Fruit fly (Drosophila melanogaster): ENCODE results near the gene Blm.

Gene Blm

DNA sequence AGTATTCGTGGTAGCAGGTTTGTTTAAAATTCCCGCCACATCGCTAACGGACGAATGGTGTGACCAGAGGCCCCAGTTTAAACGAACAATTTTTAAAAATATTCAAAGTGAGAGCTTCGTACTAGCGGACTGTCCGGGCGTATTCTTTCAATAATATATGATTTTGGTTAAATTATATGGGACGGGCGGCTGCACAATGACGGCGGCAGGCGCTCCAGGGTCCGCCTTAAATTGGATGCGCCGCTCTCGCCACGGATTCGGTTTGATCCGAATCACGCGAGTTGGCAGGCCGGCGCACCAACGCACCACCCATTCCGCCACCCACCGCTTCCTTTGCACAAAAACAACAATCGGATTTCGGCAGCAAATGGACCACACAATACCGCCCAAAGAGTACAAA is 6.2 kb downstream of the Blm start, which contains the start of gene CG14721:
Gene CG14721 (plus strand): TSS at position 111 of the 400 bp plus-strand sequence.
- TF ChIP-seq CTCF (optimal IDR thresholded peaks at IDR 0.05) (no peak), CG8478 (optimal IDR thresholded peaks at IDR 0.05) (no peak)

DNA sequence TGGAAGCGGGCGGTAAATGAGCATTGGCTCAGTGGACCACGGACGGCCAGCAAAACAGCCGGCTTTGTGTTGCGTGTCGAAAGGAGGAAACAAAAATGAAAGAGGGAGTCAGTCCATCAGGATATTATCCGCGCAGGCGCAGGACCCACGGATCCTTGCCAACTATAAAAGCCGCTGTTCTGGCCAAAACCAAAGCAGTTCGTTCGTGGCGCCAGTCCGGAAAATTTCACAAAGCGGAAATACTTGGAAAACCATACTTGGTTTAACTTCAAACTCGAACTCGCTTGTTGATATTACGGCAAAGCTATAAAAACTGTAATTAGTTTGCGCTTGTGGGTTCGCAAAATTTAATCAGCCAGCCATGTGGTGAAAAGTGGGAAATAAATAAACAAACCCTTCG is 20.0 kb downstream of the Blm start, which contains the start of gene CG12594:
Gene CG12594 (plus strand): TSS at position 142 of the 400 bp plus-strand sequence.
- TF ChIP-seq CG8478 (optimal IDR thresholded peaks at IDR 0.05) (no peak), CTCF (optimal IDR thresholded peaks at IDR 0.05) (no peak)

DNA sequence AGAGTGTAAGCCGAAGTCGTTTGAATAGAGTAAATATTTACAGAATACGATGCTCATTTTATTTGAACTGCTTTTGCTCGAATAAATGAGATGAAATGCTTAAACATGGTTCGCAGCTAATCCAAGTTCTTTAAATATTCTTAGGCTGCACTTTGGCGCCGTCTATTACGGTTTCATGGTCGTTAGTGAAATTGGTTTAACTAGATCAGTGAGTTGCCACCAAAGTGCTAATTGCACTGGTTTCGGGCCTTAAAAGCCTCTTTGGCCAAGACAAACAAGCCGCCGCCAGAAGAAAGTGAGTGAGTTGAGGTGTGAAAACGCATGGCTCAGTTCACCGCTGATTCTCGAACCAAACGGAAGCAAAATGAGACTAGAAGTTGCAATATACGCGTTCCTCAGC is 30.2 kb downstream of the Blm start, which contains the start of gene CG14720:
Gene CG14720 (plus strand): TSS at position 301 of the 400 bp plus-strand sequence.
- no peak for TF ChIP-seq CTCF (optimal IDR thresholded peaks at IDR 0.05)
- TF ChIP-seq CG8478 (optimal IDR thresholded peaks at IDR 0.05), result no peak

DNA sequence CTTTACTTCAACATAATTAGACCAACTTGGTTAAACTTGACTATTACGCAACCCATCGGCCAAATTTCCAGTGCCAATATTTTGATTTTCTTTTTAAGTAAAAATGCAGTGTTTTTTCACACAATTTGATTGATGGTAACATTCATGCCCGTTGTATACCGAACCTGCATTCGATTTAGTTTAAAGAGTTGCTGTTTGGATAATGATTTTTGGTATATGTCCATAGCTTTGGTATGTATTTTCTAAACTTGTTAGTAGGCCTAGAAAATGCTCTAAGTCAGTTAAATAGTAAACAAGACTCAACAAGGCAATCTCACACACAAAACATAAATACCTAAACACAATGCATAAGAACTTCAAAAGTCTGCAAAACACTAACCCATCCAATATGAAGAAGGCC is 37.9 kb downstream of the Blm start, which contains the start of gene I-t:
Gene I-t (plus strand): TSS at position 301 of the 400 bp plus-strand sequence.
- TF ChIP-seq CG8478 (optimal IDR thresholded peaks at IDR 0.05) (no peak), CTCF (optimal IDR thresholded peaks at IDR 0.05) (no peak)

DNA sequence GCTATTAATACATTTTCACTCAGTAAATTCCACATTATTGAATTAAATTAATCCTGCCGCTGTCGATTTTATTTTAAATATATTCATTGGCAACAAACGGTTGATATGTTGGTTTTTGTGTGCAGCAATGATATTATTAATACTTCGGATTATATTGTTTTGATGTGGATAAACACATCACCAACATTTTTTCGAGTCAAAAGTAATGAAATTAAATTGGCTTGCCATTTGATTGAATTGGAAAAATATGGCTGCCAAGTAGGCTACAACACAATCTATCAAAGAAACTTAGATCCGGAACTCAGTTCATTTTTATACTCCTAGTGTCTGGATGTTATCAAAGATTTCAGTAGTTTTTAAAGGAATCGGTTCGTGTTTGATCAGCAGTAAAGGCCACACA is 41.3 kb downstream of the Blm start, which contains the start of gene CG14718:
Gene CG14718 (plus strand): TSS at position 301 of the 400 bp plus-strand sequence.
- TF ChIP-seq CTCF (optimal IDR thresholded peaks at IDR 0.05), result no peak

DNA sequence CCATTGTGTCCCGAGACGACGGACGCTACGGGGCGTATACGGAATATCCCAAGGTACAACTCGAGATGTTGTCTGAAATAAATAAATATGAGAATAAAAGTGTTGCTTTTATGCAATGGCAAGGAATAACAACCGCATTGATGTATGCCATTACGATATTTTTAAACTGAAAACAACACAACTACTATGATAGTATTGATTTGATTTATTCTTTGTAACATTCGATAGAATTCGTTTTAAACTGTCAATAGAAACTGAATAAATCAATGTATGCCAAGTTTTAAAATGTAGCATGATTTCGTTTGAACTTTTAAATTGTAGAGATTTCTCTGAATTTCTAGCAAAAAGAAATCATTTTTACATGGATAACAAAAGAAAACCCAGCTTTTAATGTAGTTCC is 45.4 kb downstream of the Blm start, which contains the start of gene CG14717:
Gene CG14717 (plus strand): TSS at position 301 of the 400 bp plus-strand sequence.
- TF ChIP-seq CG8478 (optimal IDR thresholded peaks at IDR 0.05) (no peak), CTCF (optimal IDR thresholded peaks at IDR 0.05) (no peak)

DNA sequence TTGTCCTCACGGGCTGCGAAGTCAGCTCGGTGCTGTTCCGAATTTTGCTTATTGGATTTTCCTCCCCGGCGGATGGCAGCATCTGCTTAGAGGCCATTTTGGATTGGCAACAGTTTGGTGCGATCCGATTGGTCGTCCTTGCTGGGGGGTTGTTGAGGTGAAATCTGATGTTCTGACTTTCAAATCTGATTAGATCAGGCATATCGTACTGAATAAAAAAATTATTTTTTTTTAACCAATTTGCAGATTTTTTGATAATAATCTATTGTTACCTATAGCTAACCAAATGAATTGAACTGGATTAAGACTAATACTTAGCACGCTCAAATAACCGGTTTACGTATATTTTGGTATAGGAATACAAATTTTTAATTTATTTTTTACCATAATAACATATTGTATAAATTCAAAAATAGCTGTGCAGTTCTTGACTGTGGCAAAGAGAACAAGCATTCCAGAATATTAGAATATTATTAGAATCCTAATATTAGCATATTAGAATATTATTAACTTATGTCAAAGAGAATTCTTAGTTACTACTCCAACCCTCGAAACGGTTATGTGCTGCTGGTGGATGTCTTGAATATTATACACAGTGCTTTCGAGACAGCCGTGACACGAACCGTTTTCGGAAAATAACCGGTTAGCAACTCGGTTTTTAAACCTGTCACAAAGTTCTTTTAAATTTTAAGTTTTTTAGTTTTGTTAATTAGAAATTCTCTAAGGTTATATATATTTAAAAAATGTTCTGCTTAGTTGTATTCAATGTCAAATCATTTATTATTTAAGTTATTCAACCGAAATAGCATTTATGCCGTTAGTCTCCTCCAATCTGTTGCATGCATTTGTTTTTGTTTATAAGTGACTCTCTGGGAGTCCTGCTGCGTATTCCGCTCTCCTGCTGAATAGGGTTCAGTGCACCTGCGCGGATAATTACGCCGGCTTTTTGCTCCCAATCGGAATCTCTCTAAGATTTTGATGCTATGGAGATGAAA is 47.0 kb downstream of the Blm start, which contains the start of gene Fer3:
Gene Fer3 (minus strand): TSS at position 1 of the 995 bp plus-strand sequence.
- TF ChIP-seq CG8478 (optimal IDR thresholded peaks at IDR 0.05), result no peak
- peak in 1 of 2 experiments; percentile 66 for TF ChIP-seq CTCF (optimal IDR thresholded peaks at IDR 0.05)

DNA sequence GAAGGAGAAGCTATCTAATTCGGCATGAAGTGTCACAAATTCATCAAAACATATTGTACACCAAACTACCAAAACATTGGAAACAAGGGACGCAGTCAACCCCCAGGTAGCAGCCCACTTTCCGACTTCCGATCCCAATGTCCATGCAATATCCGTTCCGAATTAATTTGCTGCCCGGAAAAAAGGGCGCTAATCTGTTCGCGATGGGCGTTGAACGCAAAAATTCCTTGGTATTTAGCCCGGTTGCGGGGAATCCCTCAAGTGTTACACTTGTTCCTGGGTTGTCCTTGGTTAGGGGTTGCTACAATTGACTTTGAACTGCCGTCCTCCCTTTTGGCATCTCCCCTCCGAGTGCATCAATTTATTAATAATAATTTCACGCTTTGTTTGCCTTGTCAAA is 49.1 kb downstream of the Blm start:
- TF ChIP-seq CG8478 (optimal IDR thresholded peaks at IDR 0.05), result no peak

DNA sequence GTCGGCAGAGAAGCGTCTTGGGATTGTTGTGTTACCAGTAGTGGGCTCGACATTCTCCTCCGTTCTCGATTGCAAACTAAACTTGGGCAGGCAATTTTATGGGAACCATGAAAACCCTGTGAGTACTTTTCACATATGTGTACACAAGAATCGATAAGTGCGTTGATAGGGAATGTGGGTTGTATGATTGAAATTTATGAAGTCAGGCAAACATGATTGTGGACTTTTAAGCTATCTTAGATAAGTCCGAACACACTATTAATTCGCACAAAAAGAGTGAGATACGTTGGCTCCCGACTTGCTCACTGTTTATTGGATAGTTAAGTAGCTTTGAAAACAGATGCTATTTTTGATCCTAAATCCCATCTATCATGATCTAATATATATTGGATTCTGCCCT is 49.8 kb downstream of the Blm start, which contains the start of gene CG18765:
Gene CG18765 (minus strand): TSS at position 53 of the 400 bp plus-strand sequence.
- TF ChIP-seq CTCF (optimal IDR thresholded peaks at IDR 0.05), result no peak
- no peak for TF ChIP-seq CG8478 (optimal IDR thresholded peaks at IDR 0.05)

DNA sequence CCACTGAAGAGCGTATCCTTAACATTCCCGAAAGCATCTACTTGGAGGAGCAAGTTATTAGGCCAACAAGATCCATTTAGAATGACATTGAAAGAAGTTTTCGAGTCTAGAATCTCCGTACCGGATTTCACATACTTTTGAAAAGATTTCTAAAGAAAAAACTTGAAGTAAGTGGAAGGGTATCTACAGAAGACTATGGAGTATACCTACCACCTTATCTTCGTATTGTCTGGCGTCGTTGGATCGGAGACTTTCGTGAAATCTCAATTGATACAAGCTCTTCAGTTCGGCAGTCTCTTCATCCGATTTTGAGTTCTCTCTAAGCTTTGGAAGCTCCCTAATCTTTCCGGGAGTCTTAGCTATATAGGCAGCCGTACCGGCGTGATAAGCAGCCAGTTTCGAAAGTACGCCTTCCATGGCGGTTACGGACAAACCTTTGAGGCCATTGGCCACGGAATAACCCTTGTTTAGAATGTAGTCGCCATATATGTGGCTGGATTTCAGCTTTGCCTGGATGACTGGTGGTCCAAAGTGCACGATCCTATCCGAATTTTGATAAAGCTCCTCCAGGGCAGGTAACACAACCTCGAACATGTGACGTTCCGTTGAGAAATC is 50.6 kb downstream of the Blm start:
- TF ChIP-seq CG8478 (optimal IDR thresholded peaks at IDR 0.05), result no peak
- no peak for TF ChIP-seq CTCF (optimal IDR thresholded peaks at IDR 0.05)

DNA sequence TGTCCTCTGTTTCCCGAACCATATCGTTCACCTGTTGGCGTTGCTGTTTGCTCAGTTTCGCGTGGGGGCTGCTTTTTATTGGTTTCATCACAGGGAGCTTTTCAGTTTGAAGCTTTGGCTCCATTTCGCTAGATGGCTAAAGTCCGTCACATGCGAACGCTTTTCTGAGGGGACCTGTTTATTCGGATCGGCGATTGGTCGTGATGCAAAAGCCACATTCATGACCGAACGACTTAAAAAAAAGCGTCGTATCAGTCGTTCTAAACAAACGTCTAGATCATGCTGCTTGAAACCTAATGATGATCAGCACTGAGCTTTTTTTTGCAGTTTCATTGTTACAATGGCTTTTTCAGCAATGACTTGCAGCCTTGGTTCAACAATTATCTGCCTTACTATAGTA is 51.7 kb downstream of the Blm start, which contains the start of gene CG6908:
Gene CG6908 (minus strand): TSS at position 152 of the 400 bp plus-strand sequence.
- TF ChIP-seq CG8478 (optimal IDR thresholded peaks at IDR 0.05) (no peak), CTCF (optimal IDR thresholded peaks at IDR 0.05) (no peak)

DNA sequence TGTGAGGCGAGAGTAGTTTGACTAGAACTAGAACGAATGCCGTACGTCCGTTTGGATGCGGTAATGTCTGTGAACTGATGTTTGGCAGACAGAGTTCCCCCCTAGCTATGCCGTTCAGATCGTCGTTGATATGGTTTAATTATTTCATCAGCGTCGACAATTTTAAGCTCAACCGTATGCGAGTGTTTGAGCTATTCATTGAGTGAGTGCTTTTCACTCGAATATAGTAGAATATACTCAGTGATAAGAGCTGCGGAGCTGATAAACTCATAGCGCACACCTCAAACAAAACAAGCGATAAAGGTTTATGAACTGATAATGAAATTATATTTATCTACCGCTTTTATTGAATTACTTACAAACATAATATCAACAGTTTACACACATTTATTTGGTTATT is 53.5 kb downstream of the Blm start, which contains the start of gene CG6834:
Gene CG6834 (minus strand): TSS at position 79 of the 400 bp plus-strand sequence.
- no peak for TF ChIP-seq CG8478 (optimal IDR thresholded peaks at IDR 0.05)
- no peak for TF ChIP-seq CTCF (optimal IDR thresholded peaks at IDR 0.05)
